Fruit fly (Drosophila melanogaster): ENCODE data around the gene tkv.

Gene tkv

DNA sequence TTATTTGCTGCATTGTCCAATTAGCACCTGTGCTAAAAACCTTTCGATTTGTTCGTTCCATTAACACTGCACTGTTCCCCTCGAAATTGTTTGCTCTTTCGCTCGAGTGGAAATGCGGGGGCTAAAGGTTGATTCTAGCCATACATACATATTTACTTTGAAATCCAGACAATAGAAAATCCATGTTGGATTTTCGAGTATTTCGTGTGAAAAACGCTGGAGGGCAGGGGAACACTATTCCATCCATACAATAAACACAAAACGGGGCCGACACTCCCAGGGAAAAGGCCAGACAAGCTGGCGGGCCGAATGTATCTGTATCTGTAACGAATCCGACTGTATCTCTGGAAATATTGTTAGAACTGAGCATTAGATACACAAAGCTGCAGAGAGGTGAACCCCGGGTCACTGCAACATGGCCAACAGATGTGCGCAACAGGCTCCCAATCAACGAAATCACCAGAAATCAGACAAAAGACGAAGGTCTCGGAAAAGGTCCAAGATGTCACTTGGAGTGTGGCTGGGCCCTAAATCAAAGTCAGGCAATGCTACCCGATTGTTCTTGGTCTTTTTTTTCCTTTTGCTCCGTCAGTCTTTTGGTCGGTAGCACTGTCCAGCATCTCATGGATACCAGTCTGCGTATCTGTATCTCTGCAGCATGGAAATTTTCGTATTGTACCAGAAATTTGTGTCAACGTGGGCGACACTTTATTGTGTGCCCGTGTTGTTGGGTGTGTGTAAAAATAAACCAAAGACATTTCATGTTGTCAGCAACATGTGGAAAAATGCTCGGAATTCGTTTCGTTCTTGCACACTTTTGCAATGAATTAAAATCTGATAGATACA is 31.5 kb downstream of the tkv start (continued):
- TF ChIP-seq pita (GFP tag; optimal IDR thresholded peaks at IDR 0.05) = no peak
- no peak for TF ChIP-seq hkb (optimal IDR thresholded peaks at IDR 0.05)
- no peak for TF ChIP-seq hkb (GFP tag; IDR thresholded peaks at IDR 0.05)
- no peak for TF ChIP-seq ssp (GFP tag; IDR thresholded peaks at IDR 0.05)
- no peak for TF ChIP-seq CG10147 (GFP tag; optimal IDR thresholded peaks at IDR 0.05)
- TF ChIP-seq ac (GFP tag; optimal IDR thresholded peaks at IDR 0.05) = peak; percentile 9
- TF ChIP-seq CG17359 (tag; optimal IDR thresholded peaks at IDR 0.05) = no peak
- no peak for TF ChIP-seq br (optimal IDR thresholded peaks at IDR 0.05)
- TF ChIP-seq CG6765 (GFP tag; optimal IDR thresholded peaks at IDR 0.05) = no peak
- TF ChIP-seq ken (GFP tag; IDR thresholded peaks at IDR 0.05) = no peak
- no peak for TF ChIP-seq bowl (GFP tag; IDR thresholded peaks at IDR 0.05)
- TF ChIP-seq Nf-YB (GFP tag; optimal IDR thresholded peaks at IDR 0.05) = no peak
- TF ChIP-seq Stat92E (GFP tag; optimal IDR thresholded peaks at IDR 0.05) = peak in 1 of 3 experiments; percentile 98
- no peak for TF ChIP-seq en (GFP tag; optimal IDR thresholded peaks at IDR 0.05)
- no peak for TF ChIP-seq Mad (GFP tag; optimal IDR thresholded peaks at IDR 0.05)
- TF ChIP-seq sim (GFP tag; IDR thresholded peaks at IDR 0.05) = no peak
- TF ChIP-seq wek (GFP tag; optimal IDR thresholded peaks at IDR 0.05) = no peak
- TF ChIP-seq Poxn (GFP tag; IDR thresholded peaks at IDR 0.05) = no peak
- TF ChIP-seq CG4360 (GFP tag; IDR thresholded peaks at IDR 0.05) = peak; percentile 31; the same call in 1 of the 2 replicates
- no peak for TF ChIP-seq CG10267 (tag; optimal IDR thresholded peaks at IDR 0.05)
- no peak for TF ChIP-seq CG1233 (GFP tag; optimal IDR thresholded peaks at IDR 0.05)
- no peak for TF ChIP-seq al (GFP tag; IDR thresholded peaks at IDR 0.05)
- TF ChIP-seq Hmx (GFP tag; optimal IDR thresholded peaks at IDR 0.05) = no peak
- TF ChIP-seq tap (tag; optimal IDR thresholded peaks at IDR 0.05) = no peak
- TF ChIP-seq CG30403 (GFP tag; optimal IDR thresholded peaks at IDR 0.05) = no peak
- TF ChIP-seq CG31388 (GFP tag; optimal IDR thresholded peaks at IDR 0.05) = no peak
- no peak for TF ChIP-seq aop (GFP tag; IDR thresholded peaks at IDR 0.05)
- TF ChIP-seq dysf (GFP tag; IDR thresholded peaks at IDR 0.05) = no peak
- no peak for TF ChIP-seq Vsx1 (GFP tag; optimal IDR thresholded peaks at IDR 0.05)
- no peak for TF ChIP-seq h (optimal IDR thresholded peaks at IDR 0.05)
- TF ChIP-seq hth (optimal IDR thresholded peaks at IDR 0.05) = no peak
- TF ChIP-seq NFAT (GFP tag; IDR thresholded peaks at IDR 0.05) = no peak
- TF ChIP-seq Drgx (GFP tag; IDR thresholded peaks at IDR 0.05) = no peak
- TF ChIP-seq sima (GFP tag; optimal IDR thresholded peaks at IDR 0.05) = no peak
- TF ChIP-seq pho (GFP tag; optimal IDR thresholded peaks at IDR 0.05) = no peak
- no peak for TF ChIP-seq Atf3 (GFP tag; optimal IDR thresholded peaks at IDR 0.05)
- TF ChIP-seq Dad (GFP tag; optimal IDR thresholded peaks at IDR 0.05) = no peak
- peak; percentile 48 for TF ChIP-seq pros (GFP tag; optimal IDR thresholded peaks at IDR 0.05)
- TF ChIP-seq esg (GFP tag; conservative IDR thresholded peaks at IDR 0.05) = no peak
- TF ChIP-seq HHEX (GFP tag; optimal IDR thresholded peaks at IDR 0.05) = no peak
- TF ChIP-seq CG8281 (tag; optimal IDR thresholded peaks at IDR 0.05) = no peak
- no peak for TF ChIP-seq Nf-YC (tag; optimal IDR thresholded peaks at IDR 0.05)
- peak in 1 of 2 experiments; percentile 6 for TF ChIP-seq tll (GFP tag; optimal IDR thresholded peaks at IDR 0.05)
- peak; percentile 25 for TF ChIP-seq ATbp (GFP tag; optimal IDR thresholded peaks at IDR 0.05)
- TF ChIP-seq oc (tag; optimal IDR thresholded peaks at IDR 0.05) = peak; percentile 52
- 0 out of 3 replicates have a peak, but pooled peaks have one; percentile 6 for TF ChIP-seq Opbp (GFP tag; IDR thresholded peaks at IDR 0.05; ENCODE audit: partially characterized antibody)
- no peak for TF ChIP-seq CG11398 (GFP tag; optimal IDR thresholded peaks at IDR 0.05)
- TF ChIP-seq Med (GFP tag) = peak; percentile 78
- TF ChIP-seq CG4820 (GFP tag; optimal IDR thresholded peaks at IDR 0.05) = no peak
- 0 out of 3 replicates have a peak, but pooled peaks have one; percentile 16 for TF ChIP-seq ase (GFP tag; IDR thresholded peaks at IDR 0.05)
- TF ChIP-seq nmo (GFP tag; optimal IDR thresholded peaks at IDR 0.05) = no peak
